Worm (Caenorhabditis elegans) whole organism, L2 larva: ENCODE measurements around the gene ldh-1.

Experiments
- C34F6.9 ChIP-seq: fragments of 150-350 bp; optimal IDR thresholded peaks from 2 replicates; lab custom pipeline; 2014; ENCODE audit warnings: missing biosample characterization, missing genetic modification characterization
- F13H6.1 ChIP-seq: sonication (generic microtip); optimal IDR thresholded peaks from 2 replicates; lab custom pipeline; 2016; ENCODE audit warnings: missing genetic modification characterization, missing compliant biosample characterization
- R02D3.7 ChIP-seq: fragments of 150-350 bp; optimal IDR thresholded peaks from 2 replicates; lab custom pipeline; 2014; ENCODE audit warnings: missing biosample characterization, missing genetic modification characterization
- Y55F3AM.14 ChIP-seq: fragments of 200-800 bp; sonication (Bioruptor generic); optimal IDR thresholded peaks from 2 replicates; lab custom pipeline; 2018; ENCODE audit warnings: mild to moderate bottlenecking, missing genetic modification characterization, missing compliant biosample characterization
- ZK546.5 ChIP-seq: sonication (generic microtip); optimal IDR thresholded peaks from 2 replicates; lab custom pipeline; 2017; ENCODE audit warnings: missing biosample characterization, missing genetic modification characterization
- alr-1 ChIP-seq: fragments of 150-350 bp; optimal IDR thresholded peaks from 2 replicates; lab custom pipeline; 2014; ENCODE audit warnings: missing biosample characterization, missing genetic modification characterization
- blmp-1 ChIP-seq: sonication (generic microtip); optimal IDR thresholded peaks from 2 replicates; lab custom pipeline; 2017; ENCODE audit warnings: missing genetic modification characterization, mild to moderate bottlenecking, missing compliant biosample characterization, antibody characterized with exemption, moderate library complexity; ENCODE audit not compliant: insufficient read depth
- ceh-16 ChIP-seq: fragments of 150-350 bp; optimal IDR thresholded peaks from 2 replicates; lab custom pipeline; 2014; ENCODE audit warnings: missing biosample characterization, missing genetic modification characterization
- ceh-82 ChIP-seq: fragments of 150-350 bp; optimal IDR thresholded peaks from 2 replicates; lab custom pipeline; 2014; ENCODE audit warnings: missing biosample characterization, missing genetic modification characterization
- crh-2 ChIP-seq: sonication (generic microtip); optimal IDR thresholded peaks from 2 replicates; lab custom pipeline; 2017; ENCODE audit warnings: missing biosample characterization, missing genetic modification characterization
- elt-1 ChIP-seq: fragments of 150-350 bp; optimal IDR thresholded peaks from 2 replicates; lab custom pipeline; 2014; ENCODE audit warnings: missing biosample characterization, missing genetic modification characterization
- elt-3 ChIP-seq: sonication (generic microtip); optimal IDR thresholded peaks from 2 replicates; lab custom pipeline; 2017; ENCODE audit warnings: missing biosample characterization, missing genetic modification characterization
- fos-1 ChIP-seq: fragments of 150-350 bp; optimal IDR thresholded peaks from 2 replicates; lab custom pipeline; 2014; ENCODE audit warnings: missing biosample characterization, missing genetic modification characterization
- gmeb-1 ChIP-seq: fragments of 150-350 bp; optimal IDR thresholded peaks from 2 replicates; lab custom pipeline; 2014; ENCODE audit warnings: missing biosample characterization, missing genetic modification characterization
- lin-11 ChIP-seq: fragments of 150-350 bp; sonication (generic microtip); optimal IDR thresholded peaks from 2 replicates; lab custom pipeline; 2014; ENCODE audit warnings: missing biosample characterization, missing genetic modification characterization, inconsistent platforms, mixed read lengths
- lin-13 ChIP-seq: fragments of 150-350 bp; optimal IDR thresholded peaks from 2 replicates; lab custom pipeline; 2014; ENCODE audit warnings: missing biosample characterization, missing genetic modification reagents, missing genetic modification characterization
- lin-39 ChIP-seq: fragments of 150-350 bp; optimal IDR thresholded peaks from 2 replicates; lab custom pipeline; 2014; ENCODE audit warnings: missing biosample characterization, missing genetic modification reagents, missing genetic modification characterization
- lsy-2 ChIP-seq, 2 experiments: fragments of 150-350 bp in 1 of 2; sonication (generic microtip) in 1 of 2; optimal IDR thresholded peaks; 2 replicates each; lab custom pipeline; 2014 to 2017; ENCODE audit warnings: missing biosample characterization in 2 of 2, missing genetic modification characterization in 2 of 2
- mab-5 ChIP-seq: fragments of 150-350 bp; optimal IDR thresholded peaks from 2 replicates; lab custom pipeline; 2014; ENCODE audit warnings: missing biosample characterization, missing genetic modification characterization
- mbf-1 ChIP-seq: sonication (generic microtip); optimal IDR thresholded peaks from 2 replicates; lab custom pipeline; 2017; ENCODE audit warnings: missing biosample characterization, missing genetic modification characterization
- mdl-1 ChIP-seq, 2 experiments: fragments of 150-350 bp in 1 of 2; sonication (generic microtip) in 1 of 2; optimal IDR thresholded peaks; 2 replicates each; lab custom pipeline; 2017; ENCODE audit warnings: missing biosample characterization in 2 of 2, missing genetic modification characterization in 2 of 2
- nhr-10 ChIP-seq: sonication (generic microtip); optimal IDR thresholded peaks from 2 replicates; lab custom pipeline; 2017; ENCODE audit warnings: missing biosample characterization, missing genetic modification characterization
- nhr-11 ChIP-seq: fragments of 150-350 bp; optimal IDR thresholded peaks from 2 replicates; lab custom pipeline; 2014; ENCODE audit warnings: missing biosample characterization, missing genetic modification characterization
- nhr-12 ChIP-seq: fragments of 150-350 bp; optimal IDR thresholded peaks from 2 replicates; lab custom pipeline; 2014; ENCODE audit warnings: missing biosample characterization, missing genetic modification characterization
- nhr-129 ChIP-seq: fragments of 150-350 bp; optimal IDR thresholded peaks from 2 replicates; lab custom pipeline; 2014; ENCODE audit warnings: missing biosample characterization, missing genetic modification characterization
- nhr-21 ChIP-seq: fragments of 150-350 bp; optimal IDR thresholded peaks from 2 replicates; lab custom pipeline; 2014; ENCODE audit warnings: missing biosample characterization, missing genetic modification characterization
- nhr-23 ChIP-seq: fragments of 150-350 bp; optimal IDR thresholded peaks from 2 replicates; lab custom pipeline; 2014; ENCODE audit warnings: missing biosample characterization, missing genetic modification reagents, missing genetic modification characterization
- nhr-237 ChIP-seq: fragments of 150-350 bp; optimal IDR thresholded peaks from 2 replicates; lab custom pipeline; 2014; ENCODE audit warnings: missing biosample characterization, missing genetic modification characterization
- nhr-25 ChIP-seq: fragments of 150-350 bp; sonication (generic microtip); optimal IDR thresholded peaks from 3 replicates; lab custom pipeline; 2014; ENCODE audit warnings: missing biosample characterization, missing genetic modification characterization
- nhr-77 ChIP-seq: fragments of 150-350 bp; optimal IDR thresholded peaks from 2 replicates; lab custom pipeline; 2014; ENCODE audit warnings: missing biosample characterization, missing genetic modification characterization
- peb-1 ChIP-seq: fragments of 150-350 bp; optimal IDR thresholded peaks from 2 replicates; lab custom pipeline; 2014; ENCODE audit warnings: missing biosample characterization, missing genetic modification characterization
- sem-4 ChIP-seq: fragments of 150-350 bp; optimal IDR thresholded peaks from 2 replicates; lab custom pipeline; 2014; ENCODE audit warnings: missing biosample characterization, missing genetic modification reagents, missing genetic modification characterization
- skn-1 ChIP-seq: sonication (generic microtip); optimal IDR thresholded peaks from 2 replicates; lab custom pipeline; 2017; ENCODE audit warnings: missing biosample characterization, missing genetic modification characterization
- sma-3 ChIP-seq: sonication (generic microtip); optimal IDR thresholded peaks from 2 replicates; lab custom pipeline; 2016; ENCODE audit warnings: missing genetic modification reagents, missing genetic modification characterization, missing compliant biosample characterization
- sma-9 ChIP-seq, 2 experiments: fragments of 150-350 bp in 1 of 2; sonication (generic microtip) in 1 of 2; optimal IDR thresholded peaks; 2 replicates each; lab custom pipeline; 2014 to 2016; ENCODE audit warnings: missing genetic modification characterization in 2 of 2, mild to moderate bottlenecking in 1 of 2, missing biosample characterization in 1 of 2, missing compliant biosample characterization in 1 of 2, missing genetic modification reagents in 1 of 2, moderate library complexity in 1 of 2
- snpc-4 ChIP-seq: fragments of 150-350 bp; optimal IDR thresholded peaks from 2 replicates; lab custom pipeline; 2014; ENCODE audit warnings: missing biosample characterization, missing genetic modification characterization
- unc-39 ChIP-seq: fragments of 150-350 bp; optimal IDR thresholded peaks from 2 replicates; lab custom pipeline; 2014; ENCODE audit warnings: missing biosample characterization, missing genetic modification characterization
- unc-62 ChIP-seq: fragments of 150-350 bp; optimal IDR thresholded peaks from 2 replicates; lab custom pipeline; 2014; ENCODE audit warnings: missing biosample characterization, missing genetic modification reagents, missing genetic modification characterization
- ztf-1 ChIP-seq: fragments of 200-800 bp; sonication (Bioruptor generic); conservative IDR thresholded peaks from 2 replicates; pipeline ENCODE4 v1.3.6; 2022; ENCODE audit warnings: missing genetic modification characterization, missing compliant biosample characterization
- ztf-11 ChIP-seq: sonication (generic microtip); optimal IDR thresholded peaks from 2 replicates; lab custom pipeline; 2017; ENCODE audit warnings: missing biosample characterization, missing genetic modification characterization
- ztf-4 ChIP-seq: fragments of 150-350 bp; optimal IDR thresholded peaks from 2 replicates; lab custom pipeline; 2014; ENCODE audit warnings: missing biosample characterization, missing genetic modification characterization

The ldh-1 gene

ce11 chrII:11725615-11726014 lies 1.6 kb downstream of the ldh-1 start:
- TF ChIP-seq lin-39 (tag; lab: Kevin White, UChicago), result no peak
- no peak for TF ChIP-seq ztf-11
- TF ChIP-seq gmeb-1 (tag; lab: Kevin White, UChicago), result no peak
- no peak for TF ChIP-seq blmp-1 (tag; lab: Kevin White, UChicago)
- TF ChIP-seq F13H6.1 (tag; lab: Kevin White, UChicago), result no peak
- no peak for TF ChIP-seq elt-3 (tag; lab: Kevin White, UChicago)
- TF ChIP-seq snpc-4 (tag; lab: Kevin White, UChicago), result no peak
- TF ChIP-seq skn-1, result no peak
- TF ChIP-seq unc-39 (tag; lab: Kevin White, UChicago), result no peak
- no peak for TF ChIP-seq nhr-77 (tag; lab: Kevin White, UChicago)
- no peak for TF ChIP-seq sma-3 (GFP tag; lab: Kevin White, UChicago)
- no peak for TF ChIP-seq ceh-82 (tag; lab: Kevin White, UChicago)
- TF ChIP-seq lin-11 (tag; lab: Kevin White, UChicago), result no peak

- TF ChIP-seq sma-9 (GFP tag; optimal IDR thresholded peaks at IDR 0.05; lab: Kevin White, UChicago) (no peak), sma-9 (tag; optimal IDR thresholded peaks at IDR 0.05; lab: Kevin White, UChicago) (no peak), ztf-4 (tag; lab: Kevin White, UChicago) (peak; percentile 38)
Measured at ce11 chrII:11726470-11727106, 2.6 kb downstream of the ldh-1 start, which contains the start of gene F13D12.5. TSS of gene F13D12.5 (plus strand) at chrII:11726814.

ce11 chrII:11727438-11727837 lies 3.4 kb downstream of the ldh-1 start:
- no peak for TF ChIP-seq C34F6.9
- TF ChIP-seq F13H6.1 (tag; lab: Kevin White, UChicago), result no peak
- TF ChIP-seq unc-39 (tag; lab: Kevin White, UChicago), result no peak
- TF ChIP-seq gmeb-1 (tag; lab: Kevin White, UChicago), result no peak
- TF ChIP-seq sem-4 (tag; lab: Kevin White, UChicago), result no peak
- no peak for TF ChIP-seq ceh-16 (tag; lab: Kevin White, UChicago)
- TF ChIP-seq crh-2 (tag; lab: Kevin White, UChicago), result no peak
- TF ChIP-seq sma-9 (GFP tag; optimal IDR thresholded peaks at IDR 0.05; lab: Kevin White, UChicago), result no peak
- TF ChIP-seq sma-9 (tag; optimal IDR thresholded peaks at IDR 0.05; lab: Kevin White, UChicago), result no peak
- TF ChIP-seq lin-13 (GFP tag; lab: Kevin White, UChicago), result no peak
- no peak for TF ChIP-seq ztf-4 (tag; lab: Kevin White, UChicago)
- TF ChIP-seq alr-1 (tag; lab: Kevin White, UChicago), result no peak
- TF ChIP-seq ZK546.5 (tag; lab: Kevin White, UChicago), result no peak
- TF ChIP-seq mbf-1 (tag; lab: Kevin White, UChicago), result no peak
- no peak for TF ChIP-seq lsy-2 (tag; optimal IDR thresholded peaks at IDR 0.05; lab: Kevin White, UChicago)
- TF ChIP-seq elt-3 (tag; lab: Kevin White, UChicago), result no peak
- no peak for TF ChIP-seq unc-62 (GFP tag; lab: Kevin White, UChicago)
- TF ChIP-seq, all 48 proteins: peak for 0

ce11 chrII:11728545-11729105 lies 4.6 kb downstream of the ldh-1 start, which contains the start of gene alh-8:
TSS of gene alh-8 (plus strand) at chrII:11729055.
- TF ChIP-seq mbf-1 (tag; lab: Kevin White, UChicago) (no peak), nhr-11 (no peak), ZK546.5 (tag; lab: Kevin White, UChicago) (no peak), elt-3 (tag; lab: Kevin White, UChicago) (no peak), nhr-129 (tag; lab: Kevin White, UChicago) (peak; percentile 69), unc-62 (GFP tag; lab: Kevin White, UChicago) (no peak), unc-39 (tag; lab: Kevin White, UChicago) (no peak), nhr-12 (tag; lab: Kevin White, UChicago) (no peak), ztf-11 (no peak), R02D3.7 (tag; lab: Kevin White, UChicago) (no peak), nhr-237 (no peak), lin-11 (tag; lab: Kevin White, UChicago) (no peak), alr-1 (tag; lab: Kevin White, UChicago) (no peak), mdl-1 (tag; optimal IDR thresholded peaks at IDR 0.05; lab: Kevin White, UChicago) (peak; percentile 91), fos-1 (tag; lab: Kevin White, UChicago) (peak; percentile 57), nhr-23 (tag; lab: Kevin White, UChicago) (no peak), F13H6.1 (tag; lab: Kevin White, UChicago) (peak; percentile 73), ztf-1 (no peak), nhr-21 (tag; lab: Kevin White, UChicago) (peak; percentile 16), sma-9 (GFP tag; optimal IDR thresholded peaks at IDR 0.05; lab: Kevin White, UChicago) (peak; percentile 85), sma-9 (tag; optimal IDR thresholded peaks at IDR 0.05; lab: Kevin White, UChicago) (no peak), nhr-10 (tag; lab: Kevin White, UChicago) (no peak), peb-1 (tag; lab: Kevin White, UChicago) (no peak), mab-5 (tag; lab: Kevin White, UChicago) (no peak), elt-1 (no peak), ztf-4 (tag; lab: Kevin White, UChicago) (peak; percentile 7), nhr-25 (tag; lab: Kevin White, UChicago) (peak; percentile 8), lin-39 (tag; lab: Kevin White, UChicago) (no peak), sma-3 (GFP tag; lab: Kevin White, UChicago) (peak; percentile 33), C34F6.9 (peak; percentile 59), Y55F3AM.14 (peak; percentile 20), lsy-2 (tag; optimal IDR thresholded peaks at IDR 0.05; lab: Kevin White, UChicago) (peak in 1 of 2 experiments; percentile 63), crh-2 (tag; lab: Kevin White, UChicago) (peak; percentile 66), ceh-16 (tag; lab: Kevin White, UChicago) (no peak), gmeb-1 (tag; lab: Kevin White, UChicago) (peak; percentile 44)
